Worm (Caenorhabditis elegans): Measurements from ENCODE around the gene K12H6.5.

- TF ChIP-seq lin-35 (GFP tag; optimal IDR thresholded peaks at IDR 0.05) (no peak), ama-1 (optimal IDR thresholded peaks at IDR 0.05) (no peak), nhr-237 (tag; optimal IDR thresholded peaks at IDR 0.05) (no peak), lsy-2 (tag; optimal IDR thresholded peaks at IDR 0.05) (no peak), fkh-4 (tag; optimal IDR thresholded peaks at IDR 0.05; ENCODE audit: borderline replicate concordance) (no peak), ceh-90 (tag; optimal IDR thresholded peaks at IDR 0.05) (no peak), nhr-90 (tag; optimal IDR thresholded peaks at IDR 0.05; ENCODE audit: poor library complexity) (no peak), mdl-1 (tag; optimal IDR thresholded peaks at IDR 0.05) (no peak), rnt-1 (tag; optimal IDR thresholded peaks at IDR 0.05) (no peak)
Observed at ce11 chrII:2777846-2778245, 48.1 kb downstream of the K12H6.5 start, which contains the start of gene F08D12.4.
